Worm (Caenorhabditis elegans): ENCODE data around the gene Y39H10B.2.

DNA sequence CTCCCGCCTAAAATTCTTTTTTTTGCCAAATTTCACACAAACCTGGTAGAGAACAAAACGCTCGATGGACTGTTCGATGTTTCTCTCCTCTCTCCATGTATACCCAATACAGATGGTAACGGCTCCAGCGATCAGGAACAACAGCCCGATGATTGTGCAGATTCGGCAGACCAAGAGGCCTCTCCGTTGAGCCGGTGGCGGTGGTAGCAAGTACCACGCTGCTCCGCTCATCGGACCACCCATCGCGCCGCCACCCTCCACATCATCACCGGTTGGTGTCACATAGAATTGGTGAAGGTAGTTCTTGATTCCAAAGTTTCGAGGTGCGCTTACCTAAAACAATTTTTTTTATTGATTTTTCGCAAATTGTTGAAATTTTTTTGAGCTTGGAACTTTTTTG, 46.2 kb downstream of the Y39H10B.2 start:
- TF ChIP-seq med-1 (GFP tag; optimal IDR thresholded peaks at IDR 0.05; ENCODE audit: insufficient read depth) (no peak), klf-2 (GFP tag; conservative IDR thresholded peaks at IDR 0.05) (no peak)

Measured in whole organism, midembryonic.